Fruit fly (Drosophila melanogaster) whole organism, embryonic: ENCODE results near the gene Tango2.
A peak's percentile ranks its signal among the peaks of the same experiment; 100 is the strongest.

Source experiments
- CG1024 ChIP-seq: fragments of 200-800 bp; sonication (Bioruptor generic); IDR thresholded peaks from 2 replicates; pipeline ENCODE4 v1.3.6; 2022; ENCODE audit warnings: missing biosample characterization, missing genetic modification characterization
- CG10959 ChIP-seq: fragments of 200-800 bp; sonication (Bioruptor generic); IDR thresholded peaks from 2 replicates; pipeline ENCODE4 v1.3.6; 2022; ENCODE audit warnings: missing biosample characterization, missing genetic modification characterization
- CG10979 ChIP-seq: fragments of 200-800 bp; sonication (Bioruptor generic); optimal IDR thresholded peaks from 2 replicates; lab custom pipeline; 2018; ENCODE audit warnings: missing biosample characterization, mild to moderate bottlenecking, missing genetic modification characterization, moderate library complexity
- CG11398 ChIP-seq: fragments of 200-800 bp; sonication (Bioruptor generic); optimal IDR thresholded peaks from 2 replicates; lab custom pipeline; 2016; ENCODE audit warnings: missing biosample characterization, missing genetic modification characterization
- CG12104 ChIP-seq: fragments of 200-800 bp; sonication (Bioruptor generic); optimal IDR thresholded peaks from 3 replicates; lab custom pipeline; 2016; ENCODE audit warnings: missing biosample characterization, missing genetic modification characterization
- CG14667 ChIP-seq: fragments of 200-800 bp; sonication (Bioruptor generic); IDR thresholded peaks from 2 replicates; pipeline ENCODE4 v1.3.6; 2022; ENCODE audit warnings: missing biosample characterization, missing genetic modification characterization
- CG15479 ChIP-seq: fragments of 200-800 bp; sonication (Bioruptor generic); optimal IDR thresholded peaks from 3 replicates; lab custom pipeline; 2019; ENCODE audit warnings: missing biosample characterization, mild to moderate bottlenecking, missing genetic modification characterization, moderate library complexity
- CG16813 ChIP-seq: fragments of 200-800 bp; sonication (Bioruptor generic); IDR thresholded peaks from 3 replicates; pipeline ENCODE4 v1.3.6; 2022; ENCODE audit warnings: missing biosample characterization, missing genetic modification characterization; ENCODE audit not compliant: partially characterized antibody
- CG17186 ChIP-seq: fragments of 200-800 bp; sonication (Bioruptor generic); optimal IDR thresholded peaks from 3 replicates; lab custom pipeline; 2017; ENCODE audit warnings: missing biosample characterization, missing genetic modification reagents, missing genetic modification characterization
- CG17328 ChIP-seq: fragments of 200-800 bp; sonication (Bioruptor generic); IDR thresholded peaks from 2 replicates; pipeline ENCODE4 v1.3.6; 2022; ENCODE audit warnings: missing biosample characterization, missing genetic modification characterization
- CG17912 ChIP-seq: fragments of 200-800 bp; sonication (Bioruptor generic); optimal IDR thresholded peaks from 2 replicates; lab custom pipeline; 2018; ENCODE audit warnings: missing biosample characterization, mild to moderate bottlenecking, missing genetic modification characterization
- CG1832 ChIP-seq: fragments of 200-800 bp; sonication (Bioruptor generic); optimal IDR thresholded peaks from 2 replicates; lab custom pipeline; 2017; ENCODE audit warnings: missing biosample characterization, mild to moderate bottlenecking, missing genetic modification characterization, inconsistent platforms
- CG2116 ChIP-seq: fragments of 200-800 bp; sonication (Bioruptor generic); optimal IDR thresholded peaks from 3 replicates; lab custom pipeline; 2018; ENCODE audit warnings: missing biosample characterization, mild to moderate bottlenecking, missing genetic modification characterization
- CG32532 ChIP-seq: fragments of 200-800 bp; sonication (Bioruptor generic); IDR thresholded peaks from 2 replicates; pipeline ENCODE4 v1.3.6; 2022; ENCODE audit warnings: missing biosample characterization, missing genetic modification characterization
- CG3407 ChIP-seq: fragments of 200-800 bp; sonication (Bioruptor generic); optimal IDR thresholded peaks from 2 replicates; lab custom pipeline; 2018; ENCODE audit warnings: missing biosample characterization, mild to moderate bottlenecking, missing genetic modification characterization
- CG34224 ChIP-seq: fragments of 200-800 bp; sonication (Bioruptor generic); IDR thresholded peaks from 3 replicates; pipeline ENCODE4 v1.3.6; 2022; ENCODE audit warnings: missing biosample characterization, missing genetic modification characterization; ENCODE audit not compliant: partially characterized antibody
- CG4424 ChIP-seq: fragments of 200-800 bp; sonication (Bioruptor generic); optimal IDR thresholded peaks from 3 replicates; lab custom pipeline; 2016; ENCODE audit warnings: missing biosample characterization, missing genetic modification characterization
- CG4617 ChIP-seq: fragments of 200-800 bp; sonication (Bioruptor generic); optimal IDR thresholded peaks from 3 replicates; lab custom pipeline; 2016; ENCODE audit warnings: missing biosample characterization, missing genetic modification characterization, borderline replicate concordance
- CG4820 ChIP-seq: fragments of 200-800 bp; sonication (Bioruptor generic); optimal IDR thresholded peaks from 3 replicates; lab custom pipeline; 2016; ENCODE audit warnings: missing biosample characterization, missing genetic modification characterization
- CG7556 ChIP-seq: fragments of 200-800 bp; sonication (Bioruptor generic); optimal IDR thresholded peaks from 2 replicates; lab custom pipeline; 2017; ENCODE audit warnings: missing biosample characterization, mild to moderate bottlenecking, missing genetic modification characterization
- CG8290 ChIP-seq, 3 experiments: fragments of 200-800 bp; sonication (Bioruptor generic); optimal IDR thresholded peaks; 2 replicates each; lab custom pipeline; 2016 to 2019; ENCODE audit warnings: missing biosample characterization in 3 of 3, missing genetic modification characterization in 3 of 3, mild to moderate bottlenecking in 2 of 3, moderate library complexity in 1 of 3
- CG9797 ChIP-seq: fragments of 200-800 bp; sonication (Bioruptor generic); optimal IDR thresholded peaks from 3 replicates; lab custom pipeline; 2018; ENCODE audit warnings: missing biosample characterization, mild to moderate bottlenecking, missing genetic modification characterization
- CTCF ChIP-seq: fragments of 200-800 bp; sonication (Bioruptor generic); optimal IDR thresholded peaks from 2 replicates; lab custom pipeline; 2017; ENCODE audit warnings: missing biosample characterization, mild to moderate bottlenecking, missing genetic modification characterization, moderate library complexity
- Dek ChIP-seq: fragments of 200-800 bp; sonication (Bioruptor generic); optimal IDR thresholded peaks from 3 replicates; lab custom pipeline; 2019; ENCODE audit warnings: missing biosample characterization, mild to moderate bottlenecking, missing genetic modification characterization, moderate library complexity
- E2f2 ChIP-seq: fragments of 200-800 bp; sonication (Bioruptor generic); IDR thresholded peaks from 2 replicates; pipeline ENCODE4 v1.3.6; 2022; ENCODE audit warnings: missing biosample characterization, missing genetic modification characterization
- Eip74EF ChIP-seq, 2 experiments: fragments of 200-800 bp in 1 of 2; fragments of >200 bp in 1 of 2; sonication (Bioruptor generic) in 1 of 2; optimal IDR thresholded peaks; 2 replicates each; lab custom pipeline; 2017 to 2019; ENCODE audit warnings: missing biosample characterization in 2 of 2, missing genetic modification characterization in 2 of 2, mild to moderate bottlenecking in 1 of 2, moderate library complexity in 1 of 2
- Ets97D ChIP-seq: fragments of 200-800 bp; sonication (Bioruptor generic); optimal IDR thresholded peaks from 3 replicates; lab custom pipeline; 2016; ENCODE audit warnings: missing biosample characterization, missing genetic modification characterization
- HmgD ChIP-seq: fragments of 200-800 bp; sonication (Bioruptor generic); optimal IDR thresholded peaks from 3 replicates; lab custom pipeline; 2016; ENCODE audit warnings: missing biosample characterization, missing genetic modification characterization
- MTF-1 ChIP-seq: fragments of 200-800 bp; sonication (Bioruptor generic); optimal IDR thresholded peaks from 2 replicates; lab custom pipeline; 2018; ENCODE audit warnings: missing biosample characterization, mild to moderate bottlenecking, missing genetic modification characterization, borderline replicate concordance
- Max ChIP-seq: fragments of 200-800 bp; sonication (Bioruptor generic); optimal IDR thresholded peaks from 2 replicates; lab custom pipeline; 2016; ENCODE audit warnings: missing biosample characterization, mild to moderate bottlenecking, missing genetic modification characterization
- TFAM ChIP-seq: fragments of 200-800 bp; sonication (Bioruptor generic); optimal IDR thresholded peaks from 2 replicates; lab custom pipeline; 2017; ENCODE audit warnings: missing biosample characterization, missing genetic modification characterization, inconsistent platforms
- ara ChIP-seq: fragments of 200-800 bp; sonication (Bioruptor generic); IDR thresholded peaks from 2 replicates; pipeline ENCODE4 v1.3.6; 2022; ENCODE audit warnings: missing biosample characterization, missing genetic modification characterization
- ato ChIP-seq: fragments of 200-800 bp; sonication (Bioruptor generic); IDR thresholded peaks from 2 replicates; pipeline ENCODE4 v1.3.6; 2022; ENCODE audit warnings: missing biosample characterization, missing genetic modification characterization; ENCODE audit not compliant: partially characterized antibody
- ci ChIP-seq: fragments of 200-800 bp; sonication (Bioruptor generic); IDR thresholded peaks from 3 replicates; pipeline ENCODE4 v1.3.6; 2022; ENCODE audit warnings: missing biosample characterization, missing genetic modification characterization
- dmrt11E ChIP-seq: fragments of 200-800 bp; sonication (Bioruptor generic); optimal IDR thresholded peaks from 3 replicates; lab custom pipeline; 2018; ENCODE audit warnings: missing biosample characterization, mild to moderate bottlenecking, missing genetic modification characterization, moderate library complexity
- emc ChIP-seq: fragments of 200-800 bp; sonication (Bioruptor generic); optimal IDR thresholded peaks from 2 replicates; lab custom pipeline; 2016; ENCODE audit warnings: missing biosample characterization, missing genetic modification characterization
- jing ChIP-seq: fragments of 200-800 bp; sonication (Bioruptor generic); optimal IDR thresholded peaks from 2 replicates; lab custom pipeline; 2018; ENCODE audit warnings: missing biosample characterization, mild to moderate bottlenecking, missing genetic modification characterization
- ken ChIP-seq: fragments of 200-800 bp; sonication (Bioruptor generic); IDR thresholded peaks from 3 replicates; pipeline ENCODE4 v1.3.6; 2022; ENCODE audit warnings: missing biosample characterization, missing genetic modification characterization
- klu ChIP-seq: fragments of 200-800 bp; sonication (Bioruptor generic); IDR thresholded peaks from 2 replicates; pipeline ENCODE4 v1.3.6; 2022; ENCODE audit warnings: missing biosample characterization, missing genetic modification characterization
- lov ChIP-seq, 2 experiments: fragments of 200-800 bp in 1 of 2; fragments of >200 bp in 1 of 2; sonication (Bioruptor generic) in 1 of 2; IDR thresholded peaks in 1 of 2; optimal IDR thresholded peaks in 1 of 2; 2 replicates in 1 of 2; 3 replicates in 1 of 2; pipeline versions ENCODE4 v1.3.6 to Lab custom; 2017 to 2022; ENCODE audit warnings: missing biosample characterization in 1 of 2, missing genetic modification characterization in 1 of 2
- nerfin-1 ChIP-seq: fragments of 200-800 bp; sonication (Bioruptor generic); optimal IDR thresholded peaks from 3 replicates; lab custom pipeline; 2019; ENCODE audit warnings: missing biosample characterization, mild to moderate bottlenecking, missing genetic modification characterization, moderate library complexity
- nerfin-2 ChIP-seq: fragments of 200-800 bp; sonication (Bioruptor generic); IDR thresholded peaks from 2 replicates; pipeline ENCODE4 v1.3.6; 2022; ENCODE audit warnings: missing biosample characterization, missing genetic modification characterization; ENCODE audit not compliant: partially characterized antibody
- rib ChIP-seq: fragments of 200-800 bp; sonication (Bioruptor generic); IDR thresholded peaks from 2 replicates; pipeline ENCODE4 v1.3.6; 2022; ENCODE audit warnings: missing biosample characterization, missing genetic modification characterization
- shn ChIP-seq: fragments of 200-800 bp; sonication (Bioruptor generic); optimal IDR thresholded peaks from 3 replicates; lab custom pipeline; 2016; ENCODE audit warnings: missing biosample characterization, missing genetic modification characterization
- sima ChIP-seq: fragments of 200-800 bp; sonication (Bioruptor generic); optimal IDR thresholded peaks from 2 replicates; lab custom pipeline; 2016; ENCODE audit warnings: missing biosample characterization, missing genetic modification characterization
- tx ChIP-seq: fragments of 200-800 bp; sonication (Bioruptor generic); optimal IDR thresholded peaks from 2 replicates; lab custom pipeline; 2016; ENCODE audit warnings: missing biosample characterization, missing genetic modification characterization
- wdn ChIP-seq: fragments of 200-800 bp; sonication (Bioruptor generic); IDR thresholded peaks from 2 replicates; pipeline ENCODE4 v1.3.6; 2022; ENCODE audit warnings: missing biosample characterization, missing genetic modification characterization
- wor ChIP-seq: fragments of 200-800 bp; sonication (Bioruptor generic); IDR thresholded peaks from 2 replicates; pipeline ENCODE4 v1.3.6; 2022; ENCODE audit warnings: missing biosample characterization, missing genetic modification characterization

Tango2 gene

dm6 chrX:13643961-13644360, 27.2 kb downstream of the Tango2 start (continued):
- TF ChIP-seq Ets97D (GFP tag; lab: Kevin White, UChicago) = peak; percentile 3
- TF ChIP-seq Dek (tag; lab: Kevin White, UChicago) = no peak
- TF ChIP-seq CG1024 (GFP tag; lab: Robert Waterston, UW) = peak; percentile 75
- TF ChIP-seq CG15479 = no peak
- TF ChIP-seq CG17912 (GFP tag; lab: Kevin White, UChicago) = no peak
- TF ChIP-seq ci (GFP tag; lab: Robert Waterston, UW) = peak; percentile 72
- TF ChIP-seq CG34224 (GFP tag; lab: Robert Waterston, UW) = no peak
- TF ChIP-seq CG11398 (GFP tag; lab: Kevin White, UChicago) = no peak
- TF ChIP-seq Max = peak; percentile 39
- TF ChIP-seq dmrt11E (tag; lab: Kevin White, UChicago) = peak; percentile 32
- TF ChIP-seq E2f2 (GFP tag; lab: Robert Waterston, UW) = peak; percentile 24; the same call in 1 of the 2 replicates
- TF ChIP-seq TFAM (GFP tag; lab: Kevin White, UChicago) = no peak
- no peak for TF ChIP-seq CG9797 (GFP tag; lab: Kevin White, UChicago)
- no peak for TF ChIP-seq CG1832 (GFP tag; lab: Kevin White, UChicago)
- no peak for TF ChIP-seq CG17186 (GFP tag; lab: Kevin White, UChicago)
- TF ChIP-seq nerfin-1 (tag; lab: Kevin White, UChicago) = no peak
- TF ChIP-seq CG17328 (GFP tag; lab: Robert Waterston, UW) = 0 out of 2 replicates have a peak, but pooled peaks have one; percentile 27
- no peak for TF ChIP-seq tx (GFP tag; lab: Kevin White, UChicago)
- TF ChIP-seq ken (GFP tag; lab: Robert Waterston, UW) = no peak
- no peak for TF ChIP-seq lov (optimal IDR thresholded peaks at IDR 0.05; lab: Kevin White, UChicago)
- TF ChIP-seq lov (GFP tag; IDR thresholded peaks at IDR 0.05; lab: Robert Waterston, UW) = no peak
- no peak for TF ChIP-seq CG12104 (GFP tag; lab: Kevin White, UChicago)
- TF ChIP-seq CG3407 (GFP tag; lab: Kevin White, UChicago) = no peak
- no peak for TF ChIP-seq HmgD (GFP tag; lab: Kevin White, UChicago)
- no peak for TF ChIP-seq ato (GFP tag; lab: Robert Waterston, UW)
- TF ChIP-seq, all 482 proteins: peak for 223

- TF ChIP-seq CG17912 (GFP tag; lab: Kevin White, UChicago) = no peak
- TF ChIP-seq CG10979 (tag; lab: Kevin White, UChicago) = peak; percentile 3
- TF ChIP-seq jing (GFP tag; lab: Kevin White, UChicago) = no peak
- no peak for TF ChIP-seq CG4424 (GFP tag; lab: Kevin White, UChicago)
- TF ChIP-seq wor = no peak
- no peak for TF ChIP-seq sima
- no peak for TF ChIP-seq CG4617 (GFP tag; lab: Kevin White, UChicago)
- no peak for TF ChIP-seq Eip74EF (GFP tag; optimal IDR thresholded peaks at IDR 0.05; lab: Kevin White, UChicago)
- no peak for TF ChIP-seq shn (GFP tag; lab: Kevin White, UChicago)
- TF ChIP-seq nerfin-2 (GFP tag; lab: Robert Waterston, UW) = no peak
- no peak for TF ChIP-seq CG16813 (GFP tag; lab: Robert Waterston, UW)
- TF ChIP-seq CG4820 (GFP tag; lab: Kevin White, UChicago) = no peak
- no peak for TF ChIP-seq CG2116
- TF ChIP-seq rib (GFP tag; lab: Robert Waterston, UW) = no peak
- no peak for TF ChIP-seq ato (GFP tag; lab: Robert Waterston, UW)
- TF ChIP-seq CG7556 = peak; percentile 21
- no peak for TF ChIP-seq CTCF (GFP tag; lab: Kevin White, UChicago)
- TF ChIP-seq ara (GFP tag; lab: Robert Waterston, UW) = no peak
- no peak for TF ChIP-seq CG14667
- no peak for TF ChIP-seq CG10959
- no peak for TF ChIP-seq klu (GFP tag; lab: Robert Waterston, UW)
- TF ChIP-seq CG32532 (GFP tag; lab: Robert Waterston, UW) = no peak
- no peak for TF ChIP-seq emc
- TF ChIP-seq wdn (GFP tag; lab: Robert Waterston, UW) = no peak
- TF ChIP-seq CG8290 (GFP tag; optimal IDR thresholded peaks at IDR 0.05; lab: Kevin White, UChicago) = no peak
- no peak for TF ChIP-seq CG8290 (tag; optimal IDR thresholded peaks at IDR 0.05; lab: Kevin White, UChicago)
- no peak for TF ChIP-seq MTF-1 (GFP tag; lab: Kevin White, UChicago)
Measured at dm6 chrX:13644696-13645393, 28.1 kb downstream of the Tango2 start.
